Worm (Caenorhabditis elegans): ENCODE data around the gene T20D3.6.

ce11 chrIV:9322489-9322888, 16.6 kb downstream of the T20D3.6 start:
- TF ChIP-seq pha-4 (tag; optimal IDR thresholded peaks at IDR 0.05) (no peak), unc-62 (GFP tag; optimal IDR thresholded peaks at IDR 0.05) (no peak)

Data from whole organism, mixed stage, embryonic.